1 fruit fly cellular context compared by ENCODE assay signal in genomic region chr3L:11210517-11210916, dm6.
TF ChIP-seq lines count a peak whose summit lies in the region.

Ube3a (minus strand) TSS chr3L:11210583.
CG7600 (plus strand) TSS chr3L:11210786.

TF ChIP-seq in whole organism, embryonic, 481 proteins besides CTCF, POLR2A, EP300 and RAD21 (continued from another document and continues in another):
- TF ChIP-seq crc (GFP tag; optimal IDR thresholded peaks at IDR 0.05; lab: Kevin White, UChicago) (no peak), CG17186 (GFP tag; optimal IDR thresholded peaks at IDR 0.05; lab: Kevin White, UChicago) (peak; percentile 74), gfzf (GFP tag; optimal IDR thresholded peaks at IDR 0.05; lab: Kevin White, UChicago) (peak; percentile 52), stwl (tag; optimal IDR thresholded peaks at IDR 0.05; lab: Kevin White, UChicago) (peak; percentile 99), CG43689 (GFP tag; IDR thresholded peaks at IDR 0.05; lab: Robert Waterston, UW) (no peak), BtbVII (GFP tag; optimal IDR thresholded peaks at IDR 0.05; lab: Kevin White, UChicago) (peak; percentile 4), CG9215 (GFP tag; IDR thresholded peaks at IDR 0.05; lab: Robert Waterston, UW) (no peak), fd102C (GFP tag; optimal IDR thresholded peaks at IDR 0.05; lab: Kevin White, UChicago) (no peak), nerfin-2 (GFP tag; IDR thresholded peaks at IDR 0.05; lab: Robert Waterston, UW; ENCODE audit: partially characterized antibody) (peak; percentile 100), CG11247 (GFP tag; IDR thresholded peaks at IDR 0.05; lab: Robert Waterston, UW) (peak; percentile 20; the same call in 1 of the 2 replicates), Sry-δ (GFP tag; optimal IDR thresholded peaks at IDR 0.05; lab: Kevin White, UChicago) (peak; percentile 90), peb (GFP tag; IDR thresholded peaks at IDR 0.05; lab: Robert Waterston, UW) (no peak), CG10462 (GFP tag; optimal IDR thresholded peaks at IDR 0.05; lab: Kevin White, UChicago) (no peak), CG30403 (GFP tag; optimal IDR thresholded peaks at IDR 0.05; lab: Kevin White, UChicago) (peak; percentile 31), Jarid2 (GFP tag; optimal IDR thresholded peaks at IDR 0.05; lab: Kevin White, UChicago) (no peak), CG12659 (GFP tag; optimal IDR thresholded peaks at IDR 0.05; lab: Kevin White, UChicago) (peak; percentile 88), MESR4 (GFP tag; optimal IDR thresholded peaks at IDR 0.05; lab: Kevin White, UChicago) (peak; percentile 81), CG34224 (GFP tag; IDR thresholded peaks at IDR 0.05; lab: Robert Waterston, UW; ENCODE audit: partially characterized antibody) (peak; percentile 100), E2f1 (GFP tag; IDR thresholded peaks at IDR 0.05; lab: Robert Waterston, UW) (no peak; the same call in 1 of the 2 replicates), unpg (GFP tag; optimal IDR thresholded peaks at IDR 0.05; lab: Kevin White, UChicago) (peak; percentile 37), sisA (GFP tag; IDR thresholded peaks at IDR 0.05; lab: Robert Waterston, UW) (no peak), CG12155 (GFP tag; optimal IDR thresholded peaks at IDR 0.05; lab: Kevin White, UChicago) (peak; percentile 23), HLH3B (GFP tag; IDR thresholded peaks at IDR 0.05; lab: Robert Waterston, UW) (no peak), Fer3 (tag; optimal IDR thresholded peaks at IDR 0.05; lab: Kevin White, UChicago) (peak; percentile 26), lola (GFP tag; optimal IDR thresholded peaks at IDR 0.05; lab: Kevin White, UChicago) (peak in 1 of 3 experiments; percentile 22), tup (GFP tag; optimal IDR thresholded peaks at IDR 0.05; lab: Kevin White, UChicago) (no peak), nom (GFP tag; optimal IDR thresholded peaks at IDR 0.05; lab: Kevin White, UChicago) (peak; percentile 16), CG3995 (GFP tag; optimal IDR thresholded peaks at IDR 0.05; lab: Kevin White, UChicago) (peak; percentile 95), CG10431 (GFP tag; optimal IDR thresholded peaks at IDR 0.05; lab: Kevin White, UChicago) (no peak), Kr (GFP tag; optimal IDR thresholded peaks at IDR 0.05; lab: Kevin White, UChicago) (no peak), CG6175 (GFP tag; IDR thresholded peaks at IDR 0.05; lab: Robert Waterston, UW) (no peak), CG8388 (GFP tag; optimal IDR thresholded peaks at IDR 0.05; lab: Kevin White, UChicago) (no peak), Hr78 (GFP tag; optimal IDR thresholded peaks at IDR 0.05; lab: Kevin White, UChicago) (no peak), CG4404 (GFP tag; IDR thresholded peaks at IDR 0.05; lab: Robert Waterston, UW) (no peak), CG33213 (GFP tag; optimal IDR thresholded peaks at IDR 0.05; lab: Kevin White, UChicago) (peak; percentile 31), Tbp (GFP tag; optimal IDR thresholded peaks at IDR 0.05; lab: Kevin White, UChicago) (no peak), CG6654 (GFP tag; optimal IDR thresholded peaks at IDR 0.05; lab: Kevin White, UChicago) (no peak), p53 (GFP tag; optimal IDR thresholded peaks at IDR 0.05; lab: Kevin White, UChicago) (peak; percentile 7), NC2α (GFP tag; optimal IDR thresholded peaks at IDR 0.05; lab: Kevin White, UChicago) (no peak), ind (GFP tag; optimal IDR thresholded peaks at IDR 0.05; lab: Kevin White, UChicago) (no peak), yki (optimal IDR thresholded peaks at IDR 0.05; lab: Kevin White, UChicago) (no peak), CG3726 (GFP tag; IDR thresholded peaks at IDR 0.05; lab: Robert Waterston, UW) (no peak), run (tag; optimal IDR thresholded peaks at IDR 0.05; lab: Kevin White, UChicago) (peak; percentile 2), GATAe (GFP tag; conservative IDR thresholded peaks at IDR 0.05; lab: Robert Waterston, UW) (peak; percentile 63), Trl (optimal IDR thresholded peaks at IDR 0.05; lab: Kevin White, UChicago) (no peak), Trl (GFP tag; optimal IDR thresholded peaks at IDR 0.05; lab: Kevin White, UChicago) (peak; percentile 51), CG15073 (GFP tag; optimal IDR thresholded peaks at IDR 0.05; lab: Kevin White, UChicago) (no peak), Mad (GFP tag; optimal IDR thresholded peaks at IDR 0.05; lab: Kevin White, UChicago) (no peak), CG10654 (GFP tag; optimal IDR thresholded peaks at IDR 0.05; lab: Kevin White, UChicago) (no peak), bowl (GFP tag; IDR thresholded peaks at IDR 0.05; lab: Robert Waterston, UW) (no peak), mirr (GFP tag; optimal IDR thresholded peaks at IDR 0.05; lab: Kevin White, UChicago) (peak; percentile 86), zfh1 (GFP tag; IDR thresholded peaks at IDR 0.05; lab: Robert Waterston, UW) (no peak), Poxn (GFP tag; IDR thresholded peaks at IDR 0.05; lab: Robert Waterston, UW) (no peak), Abd-B (GFP tag; optimal IDR thresholded peaks at IDR 0.05; lab: Kevin White, UChicago) (no peak), Blimp-1 (GFP tag; optimal IDR thresholded peaks at IDR 0.05; lab: Kevin White, UChicago) (no peak), CG4328 (GFP tag; optimal IDR thresholded peaks at IDR 0.05; lab: Kevin White, UChicago) (no peak), Ssrp (tag; optimal IDR thresholded peaks at IDR 0.05; lab: Kevin White, UChicago) (no peak), Myb (GFP tag; optimal IDR thresholded peaks at IDR 0.05; lab: Kevin White, UChicago) (peak; percentile 99), CG12769 (tag; optimal IDR thresholded peaks at IDR 0.05; lab: Kevin White, UChicago) (peak; percentile 74), ase (GFP tag; IDR thresholded peaks at IDR 0.05; lab: Robert Waterston, UW) (no peak; the same call in 2 of the 3 replicates), onecut (GFP tag; IDR thresholded peaks at IDR 0.05; lab: Robert Waterston, UW) (peak; percentile 55; the same call in 1 of the 2 replicates), Ptx1 (GFP tag; IDR thresholded peaks at IDR 0.05; lab: Robert Waterston, UW) (no peak; the same call in 1 of the 2 replicates), tll (GFP tag; optimal IDR thresholded peaks at IDR 0.05; lab: Kevin White, UChicago) (peak in 1 of 2 experiments; percentile 43), CG42726 (GFP tag; IDR thresholded peaks at IDR 0.05; lab: Robert Waterston, UW; ENCODE audit: partially characterized antibody) (peak; percentile 91; the same call in 1 of the 2 replicates), Ada2b (GFP tag; IDR thresholded peaks at IDR 0.05; lab: Robert Waterston, UW) (no peak), Sin3A (optimal IDR thresholded peaks at IDR 0.05; lab: Kevin White, UChicago) (peak; percentile 71), CG10321 (GFP tag; IDR thresholded peaks at IDR 0.05; lab: Robert Waterston, UW) (no peak), B-H1 (GFP tag; IDR thresholded peaks at IDR 0.05; lab: Robert Waterston, UW) (no peak), fru (optimal IDR thresholded peaks at IDR 0.05; lab: Kevin White, UChicago) (no peak), CkIIα-i1 (GFP tag; IDR thresholded peaks at IDR 0.05; lab: Robert Waterston, UW) (no peak), zen (tag; optimal IDR thresholded peaks at IDR 0.05; lab: Kevin White, UChicago) (peak; percentile 54), CG9876 (GFP tag; optimal IDR thresholded peaks at IDR 0.05; lab: Kevin White, UChicago) (no peak), slp2 (GFP tag; optimal IDR thresholded peaks at IDR 0.05; lab: Kevin White, UChicago) (no peak), CG14667 (GFP tag; IDR thresholded peaks at IDR 0.05; lab: Robert Waterston, UW) (no peak), CG17359 (tag; optimal IDR thresholded peaks at IDR 0.05; lab: Kevin White, UChicago) (peak; percentile 75), CG12236 (GFP tag; optimal IDR thresholded peaks at IDR 0.05; lab: Kevin White, UChicago) (no peak), wek (GFP tag; optimal IDR thresholded peaks at IDR 0.05; lab: Kevin White, UChicago) (no peak), CG11456 (GFP tag; IDR thresholded peaks at IDR 0.05; lab: Robert Waterston, UW) (no peak), Chrac-16 (GFP tag; optimal IDR thresholded peaks at IDR 0.05; lab: Kevin White, UChicago) (no peak), Hey (tag; optimal IDR thresholded peaks at IDR 0.05; lab: Kevin White, UChicago) (no peak), Nf-YA (GFP tag; IDR thresholded peaks at IDR 0.05; lab: Robert Waterston, UW) (no peak), bbx (GFP tag; IDR thresholded peaks at IDR 0.05; lab: Robert Waterston, UW; ENCODE audit: partially characterized antibody) (peak; percentile 100), Doc3 (GFP tag; IDR thresholded peaks at IDR 0.05; lab: Robert Waterston, UW; ENCODE audit: partially characterized antibody) (peak; percentile 99), CG17612 (GFP tag; IDR thresholded peaks at IDR 0.05; lab: Robert Waterston, UW) (no peak), ems (GFP tag; optimal IDR thresholded peaks at IDR 0.05; lab: Kevin White, UChicago) (peak; percentile 48), Dref (GFP tag; IDR thresholded peaks at IDR 0.05; lab: Robert Waterston, UW) (peak; percentile 98), ab (GFP tag; optimal IDR thresholded peaks at IDR 0.05; lab: Kevin White, UChicago) (no peak), zfh2 (GFP tag; optimal IDR thresholded peaks at IDR 0.05; lab: Kevin White, UChicago) (peak; percentile 40), CG15601 (tag; optimal IDR thresholded peaks at IDR 0.05; lab: Kevin White, UChicago) (peak; percentile 56), CG1024 (GFP tag; IDR thresholded peaks at IDR 0.05; lab: Robert Waterston, UW) (no peak), tio (GFP tag; optimal IDR thresholded peaks at IDR 0.05; lab: Kevin White, UChicago) (no peak), chinmo (GFP tag; IDR thresholded peaks at IDR 0.05; lab: Robert Waterston, UW; ENCODE audit: partially characterized antibody) (peak; percentile 100), CG9437 (GFP tag; optimal IDR thresholded peaks at IDR 0.05; lab: Kevin White, UChicago) (peak; percentile 68), CG10274 (GFP tag; optimal IDR thresholded peaks at IDR 0.05; lab: Kevin White, UChicago) (no peak), chif (GFP tag; optimal IDR thresholded peaks at IDR 0.05; lab: Kevin White, UChicago) (peak; percentile 24 to 27), CG18011 (GFP tag; optimal IDR thresholded peaks at IDR 0.05; lab: Kevin White, UChicago) (no peak), Med (GFP tag; lab: Kevin White, UChicago) (peak; percentile 94), kni (GFP tag; optimal IDR thresholded peaks at IDR 0.05; lab: Kevin White, UChicago) (no peak), dm (GFP tag; optimal IDR thresholded peaks at IDR 0.05; lab: Kevin White, UChicago) (peak; percentile 81), ewg (GFP tag; optimal IDR thresholded peaks at IDR 0.05; lab: Kevin White, UChicago) (no peak), Usf (GFP tag; optimal IDR thresholded peaks at IDR 0.05; lab: Kevin White, UChicago) (no peak), D19B (GFP tag; optimal IDR thresholded peaks at IDR 0.05; lab: Kevin White, UChicago) (no peak), ftz-f1 (GFP tag; optimal IDR thresholded peaks at IDR 0.05; lab: Kevin White, UChicago) (peak; percentile 33), Ets65A (GFP tag; lab: Kevin White, UChicago) (peak; percentile 26), CG14860 (GFP tag; IDR thresholded peaks at IDR 0.05; lab: Robert Waterston, UW; ENCODE audit: partially characterized antibody) (peak; percentile 100), Scr (GFP tag; IDR thresholded peaks at IDR 0.05; lab: Robert Waterston, UW; ENCODE audit: partially characterized antibody) (peak; percentile 98), psq (GFP tag; optimal IDR thresholded peaks at IDR 0.05; lab: Kevin White, UChicago) (no peak), Aef1 (GFP tag; IDR thresholded peaks at IDR 0.05; lab: Robert Waterston, UW) (no peak), gcm (GFP tag; optimal IDR thresholded peaks at IDR 0.05; lab: Kevin White, UChicago) (peak; percentile 2), Lhr (GFP tag; optimal IDR thresholded peaks at IDR 0.05; lab: Kevin White, UChicago) (peak; percentile 27), CG7556 (GFP tag; optimal IDR thresholded peaks at IDR 0.05; lab: Kevin White, UChicago) (peak; percentile 25), pnt (GFP tag; optimal IDR thresholded peaks at IDR 0.05; lab: Kevin White, UChicago) (no peak), inv (GFP tag; IDR thresholded peaks at IDR 0.05; lab: Robert Waterston, UW; ENCODE audit: partially characterized antibody) (peak; percentile 97), CG4360 (GFP tag; IDR thresholded peaks at IDR 0.05; lab: Robert Waterston, UW) (no peak), CG13424 (tag; optimal IDR thresholded peaks at IDR 0.05; lab: Kevin White, UChicago) (peak; percentile 18), phol (tag; optimal IDR thresholded peaks at IDR 0.05; lab: Kevin White, UChicago) (peak; percentile 53), CG8478 (optimal IDR thresholded peaks at IDR 0.05; lab: Kevin White, UChicago) (no peak), HLH54F (GFP tag; optimal IDR thresholded peaks at IDR 0.05; lab: Kevin White, UChicago) (peak; percentile 24), Nf-YB (GFP tag; optimal IDR thresholded peaks at IDR 0.05; lab: Kevin White, UChicago) (peak; percentile 9), CG1832 (GFP tag; optimal IDR thresholded peaks at IDR 0.05; lab: Kevin White, UChicago) (no peak), CG3281 (GFP tag; optimal IDR thresholded peaks at IDR 0.05; lab: Kevin White, UChicago) (peak; percentile 33), CG13624 (GFP tag; optimal IDR thresholded peaks at IDR 0.05; lab: Kevin White, UChicago) (peak; percentile 81), dan (GFP tag; IDR thresholded peaks at IDR 0.05; lab: Robert Waterston, UW) (no peak), row (GFP tag; IDR thresholded peaks at IDR 0.05; lab: Robert Waterston, UW) (peak; percentile 26; the same call in 2 of the 3 replicates), ash1 (GFP tag; optimal IDR thresholded peaks at IDR 0.05; lab: Kevin White, UChicago) (peak; percentile 21), z (GFP tag; IDR thresholded peaks at IDR 0.05; lab: Robert Waterston, UW) (no peak), ara (GFP tag; IDR thresholded peaks at IDR 0.05; lab: Robert Waterston, UW) (no peak), Bdp1 (GFP tag; optimal IDR thresholded peaks at IDR 0.05; lab: Kevin White, UChicago) (no peak), Mrtf (GFP tag; IDR thresholded peaks at IDR 0.05; lab: Robert Waterston, UW) (no peak), CG16863 (GFP tag; optimal IDR thresholded peaks at IDR 0.05; lab: Kevin White, UChicago) (no peak), HmgZ (tag; optimal IDR thresholded peaks at IDR 0.05; lab: Kevin White, UChicago) (peak; percentile 94), tin (GFP tag; optimal IDR thresholded peaks at IDR 0.05; lab: Kevin White, UChicago) (peak; percentile 28), CG31224 (GFP tag; IDR thresholded peaks at IDR 0.05; lab: Robert Waterston, UW) (no peak), CG17912 (GFP tag; optimal IDR thresholded peaks at IDR 0.05; lab: Kevin White, UChicago) (peak; percentile 65), sug (tag; optimal IDR thresholded peaks at IDR 0.05; lab: Kevin White, UChicago) (peak; percentile 66)
